Worm (Caenorhabditis elegans) whole organism, L2 larva: ENCODE measurements around the gene C04E6.7.

ENCODE experiments used
- nhr-11 ChIP-seq: fragments of 150-350 bp; optimal IDR thresholded peaks from 2 replicates; lab custom pipeline; 2014; ENCODE audit warnings: missing biosample characterization, missing genetic modification characterization
- unc-39 ChIP-seq: fragments of 150-350 bp; optimal IDR thresholded peaks from 2 replicates; lab custom pipeline; 2014; ENCODE audit warnings: missing biosample characterization, missing genetic modification characterization
- ztf-11 ChIP-seq: sonication (generic microtip); optimal IDR thresholded peaks from 2 replicates; lab custom pipeline; 2017; ENCODE audit warnings: missing biosample characterization, missing genetic modification characterization
- ztf-4 ChIP-seq: fragments of 150-350 bp; optimal IDR thresholded peaks from 2 replicates; lab custom pipeline; 2014; ENCODE audit warnings: missing biosample characterization, missing genetic modification characterization

- TF ChIP-seq ztf-4 (tag; lab: Kevin White, UChicago) (no peak), unc-39 (tag; lab: Kevin White, UChicago) (no peak), ztf-11 (no peak), nhr-11 (no peak)
These were observed 24.6 kb downstream of the C04E6.7 start, which contains the start of gene lrpr-1 for ce11 chrV:5917707-5918106.
